Worm (Caenorhabditis elegans) whole organism, L3 larva: Measurements from ENCODE around the gene T06D4.1.

Experiments
- elt-1 ChIP-seq: fragments of 150-350 bp; optimal IDR thresholded peaks from 2 replicates; lab custom pipeline; 2014; ENCODE audit warnings: missing biosample characterization, missing genetic modification characterization
- fos-1 ChIP-seq: fragments of 150-350 bp; optimal IDR thresholded peaks from 2 replicates; lab custom pipeline; 2014; ENCODE audit warnings: missing biosample characterization, missing genetic modification characterization
- lin-39 ChIP-seq: fragments of 150-350 bp; optimal IDR thresholded peaks from 2 replicates; lab custom pipeline; 2018; ENCODE audit warnings: missing biosample characterization, missing genetic modification reagents, missing genetic modification characterization
- mdl-1 ChIP-seq: fragments of 150-350 bp; optimal IDR thresholded peaks from 2 replicates; lab custom pipeline; 2014; ENCODE audit warnings: missing biosample characterization, missing genetic modification characterization
- mml-1 ChIP-seq: fragments of 150-350 bp; sonication (generic microtip); optimal IDR thresholded peaks from 3 replicates; lab custom pipeline; 2014; ENCODE audit warnings: missing biosample characterization, missing genetic modification characterization
- nfya-1 ChIP-seq: sonication (generic microtip); optimal IDR thresholded peaks from 2 replicates; lab custom pipeline; 2017; ENCODE audit warnings: missing genetic modification characterization, mild to moderate bottlenecking, missing compliant biosample characterization, antibody characterized with exemption, moderate library complexity; ENCODE audit not compliant: insufficient read depth
- nhr-23 ChIP-seq: fragments of 150-350 bp; optimal IDR thresholded peaks from 2 replicates; lab custom pipeline; 2014; ENCODE audit warnings: missing biosample characterization, missing genetic modification reagents, missing genetic modification characterization
- pha-4 ChIP-seq: fragments of 150-350 bp; optimal IDR thresholded peaks from 2 replicates; lab custom pipeline; 2014; ENCODE audit warnings: missing biosample characterization, missing genetic modification reagents, missing genetic modification characterization
- skn-1 ChIP-seq: fragments of 150-350 bp; optimal IDR thresholded peaks from 2 replicates; lab custom pipeline; 2014; ENCODE audit warnings: missing biosample characterization, missing genetic modification characterization
- unc-62 ChIP-seq: fragments of 150-350 bp; sonication (generic microtip); optimal IDR thresholded peaks from 4 replicates; lab custom pipeline; 2014; ENCODE audit warnings: missing biosample characterization, missing genetic modification reagents, missing genetic modification characterization
- zag-1 ChIP-seq: fragments of 150-350 bp; optimal IDR thresholded peaks from 2 replicates; lab custom pipeline; 2014; ENCODE audit warnings: missing biosample characterization, missing genetic modification characterization
- ztf-11 ChIP-seq: fragments of 150-350 bp; optimal IDR thresholded peaks from 2 replicates; lab custom pipeline; 2014; ENCODE audit warnings: missing biosample characterization, missing genetic modification characterization

- TF ChIP-seq elt-1 (tag; lab: Kevin White, UChicago), result no peak
- TF ChIP-seq zag-1, result no peak
- TF ChIP-seq fos-1, result no peak
- TF ChIP-seq nhr-23 (tag; lab: Kevin White, UChicago), result no peak
- TF ChIP-seq lin-39 (tag; lab: Kevin White, UChicago), result no peak
- no peak for TF ChIP-seq skn-1 (tag; lab: Kevin White, UChicago)
- TF ChIP-seq ztf-11 (tag; lab: Kevin White, UChicago), result no peak
- no peak for TF ChIP-seq mml-1 (tag; lab: Kevin White, UChicago)
- no peak for TF ChIP-seq nfya-1 (tag; lab: Kevin White, UChicago)
- TF ChIP-seq mdl-1 (tag; lab: Kevin White, UChicago), result no peak
- TF ChIP-seq unc-62 (GFP tag; lab: Kevin White, UChicago), result no peak
- TF ChIP-seq pha-4, result no peak
Observed at ce11 chrII:3414383-3414910, 32.8 kb downstream of the T06D4.1 start, which contains the start of the genes F18A12.7 and F18A12.2.
